Worm (Caenorhabditis elegans): ENCODE data around the gene W04G3.10.
A peak's percentile ranks its signal among the peaks of the same experiment; 100 is the strongest.

Gene W04G3.10

ce11 chrX:11031047-11031695 is 46.9 kb downstream of the W04G3.10 start (continued):
- TF ChIP-seq npax-4 (tag; optimal IDR thresholded peaks at IDR 0.05) (no peak), K02D7.2 (tag; optimal IDR thresholded peaks at IDR 0.05) (no peak), odd-2 (tag; optimal IDR thresholded peaks at IDR 0.05) (no peak), ceh-9 (tag; optimal IDR thresholded peaks at IDR 0.05) (no peak), hlh-13 (GFP tag; optimal IDR thresholded peaks at IDR 0.05) (no peak), fax-1 (tag; optimal IDR thresholded peaks at IDR 0.05) (no peak), unc-42 (tag; optimal IDR thresholded peaks at IDR 0.05) (peak; percentile 85), ceh-22 (tag; optimal IDR thresholded peaks at IDR 0.05) (peak; percentile 18), elt-2 (tag; optimal IDR thresholded peaks at IDR 0.05) (peak; percentile 40), tbx-7 (tag; optimal IDR thresholded peaks at IDR 0.05) (peak; percentile 58), elt-4 (tag; optimal IDR thresholded peaks at IDR 0.05) (no peak), che-1 (tag; optimal IDR thresholded peaks at IDR 0.05) (no peak), nfya-1 (tag; optimal IDR thresholded peaks at IDR 0.05) (peak; percentile 89), C08G9.2 (tag; optimal IDR thresholded peaks at IDR 0.05) (peak; percentile 75), ceh-30 (tag; optimal IDR thresholded peaks at IDR 0.05) (no peak), pha-4 (tag; optimal IDR thresholded peaks at IDR 0.05) (no peak), lin-11 (tag; optimal IDR thresholded peaks at IDR 0.05) (no peak), mec-3 (tag; optimal IDR thresholded peaks at IDR 0.05; ENCODE audit: borderline replicate concordance) (peak; percentile 3), ztf-16 (tag; optimal IDR thresholded peaks at IDR 0.05) (peak; percentile 64), T23F11.4 (GFP tag; optimal IDR thresholded peaks at IDR 0.05) (peak; percentile 57), Y22D7AL.16 (tag; optimal IDR thresholded peaks at IDR 0.05) (no peak), F13H6.1 (tag; optimal IDR thresholded peaks at IDR 0.05) (peak; percentile 78), ref-2 (tag; optimal IDR thresholded peaks at IDR 0.05) (peak; percentile 89), zip-5 (tag; optimal IDR thresholded peaks at IDR 0.05) (no peak), sox-4 (tag; optimal IDR thresholded peaks at IDR 0.05) (no peak), pha-2 (tag; optimal IDR thresholded peaks at IDR 0.05) (peak; percentile 57), ceh-48 (tag; optimal IDR thresholded peaks at IDR 0.05) (peak; percentile 50), ama-1 (optimal IDR thresholded peaks at IDR 0.05) (peak; percentile 34), gmeb-2 (tag; optimal IDR thresholded peaks at IDR 0.05) (no peak), tbx-2 (tag; optimal IDR thresholded peaks at IDR 0.05) (peak; percentile 96), hlh-30 (tag; optimal IDR thresholded peaks at IDR 0.05; ENCODE audit: insufficient read depth) (peak; percentile 72), pat-9 (tag; optimal IDR thresholded peaks at IDR 0.05) (peak; percentile 52)

DNA sequence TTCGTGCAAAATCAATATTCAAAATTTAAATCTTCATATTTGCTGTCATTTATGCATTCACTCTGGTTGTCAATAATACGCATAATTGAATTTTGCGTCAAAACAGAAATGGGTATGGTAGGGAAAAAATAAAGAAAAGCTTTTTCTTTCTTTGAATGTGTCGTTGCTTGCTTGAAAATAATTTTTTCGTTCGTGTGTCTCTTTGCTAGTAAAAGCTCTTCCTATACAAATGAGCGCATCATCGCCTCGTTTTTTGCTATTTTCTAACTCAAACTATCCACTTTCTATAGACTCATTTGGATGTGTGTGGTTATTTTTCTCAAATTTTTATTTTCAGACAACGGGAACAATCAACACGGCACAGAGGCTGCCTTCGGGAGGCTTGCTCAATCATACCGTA is 49.4 kb downstream of the W04G3.10 start, which contains the start of gene ldb-1:
ldb-1 (plus strand) TSS at position 301 of the 400 bp plus-strand sequence.
- TF ChIP-seq ets-4 (tag; optimal IDR thresholded peaks at IDR 0.05) (no peak), K02D7.2 (tag; optimal IDR thresholded peaks at IDR 0.05) (no peak), tbx-2 (tag; optimal IDR thresholded peaks at IDR 0.05) (no peak), pha-4 (tag; optimal IDR thresholded peaks at IDR 0.05) (no peak), unc-86 (tag; optimal IDR thresholded peaks at IDR 0.05) (no peak), pros-1 (tag; optimal IDR thresholded peaks at IDR 0.05) (no peak), ceh-34 (tag; optimal IDR thresholded peaks at IDR 0.05) (no peak), rnt-1 (tag; optimal IDR thresholded peaks at IDR 0.05) (no peak), ttx-3 (tag; optimal IDR thresholded peaks at IDR 0.05) (no peak), hlh-6 (tag; optimal IDR thresholded peaks at IDR 0.05) (no peak), ceh-30 (tag; optimal IDR thresholded peaks at IDR 0.05) (no peak), nhr-232 (tag; optimal IDR thresholded peaks at IDR 0.05) (no peak), pqm-1 (tag; optimal IDR thresholded peaks at IDR 0.05) (no peak), ref-2 (tag; optimal IDR thresholded peaks at IDR 0.05) (no peak), ceh-24 (tag; optimal IDR thresholded peaks at IDR 0.05) (no peak), pag-3 (tag; optimal IDR thresholded peaks at IDR 0.05; ENCODE audit: borderline replicate concordance) (no peak), hlh-15 (tag; optimal IDR thresholded peaks at IDR 0.05) (no peak)
